Worm (Caenorhabditis elegans) whole organism, young adult: ENCODE measurements around the gene T04C9.2.

Experiments used
- atf-7 ChIP-seq: sonication (generic microtip); optimal IDR thresholded peaks from 2 replicates; lab custom pipeline; 2017; ENCODE audit warnings: mild to moderate bottlenecking, missing genetic modification characterization, missing compliant biosample characterization
- attf-5 ChIP-seq: fragments of 200-800 bp; sonication (Bioruptor generic); optimal IDR thresholded peaks from 2 replicates; lab custom pipeline; 2018; ENCODE audit warnings: mild to moderate bottlenecking, missing genetic modification characterization, missing compliant biosample characterization
- ceh-79 ChIP-seq: sonication (generic microtip); optimal IDR thresholded peaks from 2 replicates; lab custom pipeline; 2017; ENCODE audit warnings: mild to moderate bottlenecking, missing genetic modification characterization, missing compliant biosample characterization
- dox-1 ChIP-seq: fragments of 200-800 bp; sonication (Bioruptor generic); IDR thresholded peaks from 2 replicates; pipeline ENCODE4 v1.3.6; 2022; ENCODE audit warnings: missing genetic modification reagents, missing genetic modification characterization, missing compliant biosample characterization
- lin-40 ChIP-seq: sonication (generic microtip); optimal IDR thresholded peaks from 2 replicates; lab custom pipeline; 2016; ENCODE audit warnings: missing genetic modification characterization, mild to moderate bottlenecking, missing compliant biosample characterization, missing genotype, missing genetic modification reagents
- lin-54 ChIP-seq: fragments of 200-800 bp; sonication (Bioruptor generic); optimal IDR thresholded peaks from 2 replicates; lab custom pipeline; 2018; ENCODE audit warnings: mild to moderate bottlenecking, missing genetic modification characterization, missing compliant biosample characterization
- lsl-1 ChIP-seq: fragments of 200-800 bp; sonication (Bioruptor generic); optimal IDR thresholded peaks from 2 replicates; lab custom pipeline; 2018; ENCODE audit warnings: mild to moderate bottlenecking, missing genetic modification characterization, moderate library complexity, missing compliant biosample characterization
- nfya-2 ChIP-seq: fragments of 200-800 bp; sonication (Bioruptor generic); IDR thresholded peaks from 2 replicates; pipeline ENCODE4 v1.3.6; 2022; ENCODE audit warnings: missing genetic modification reagents, missing genetic modification characterization, missing compliant biosample characterization
- nfyb-1 ChIP-seq: fragments of 200-800 bp; sonication (Bioruptor generic); IDR thresholded peaks from 2 replicates; pipeline ENCODE4 v1.3.6; 2022; ENCODE audit warnings: missing genetic modification reagents, missing genetic modification characterization, missing compliant biosample characterization
- rec-8 ChIP-seq, 2 experiments: sonication (generic microtip); optimal IDR thresholded peaks; 2 replicates each; lab custom pipeline; 2016; ENCODE audit warnings: mild to moderate bottlenecking in 2 of 2, missing genetic modification characterization in 2 of 2, missing genetic modification reagents in 2 of 2, missing genotype in 2 of 2, missing biosample characterization in 1 of 2, missing compliant biosample characterization in 1 of 2, moderate library complexity in 1 of 2

T04C9.2 gene

DNA sequence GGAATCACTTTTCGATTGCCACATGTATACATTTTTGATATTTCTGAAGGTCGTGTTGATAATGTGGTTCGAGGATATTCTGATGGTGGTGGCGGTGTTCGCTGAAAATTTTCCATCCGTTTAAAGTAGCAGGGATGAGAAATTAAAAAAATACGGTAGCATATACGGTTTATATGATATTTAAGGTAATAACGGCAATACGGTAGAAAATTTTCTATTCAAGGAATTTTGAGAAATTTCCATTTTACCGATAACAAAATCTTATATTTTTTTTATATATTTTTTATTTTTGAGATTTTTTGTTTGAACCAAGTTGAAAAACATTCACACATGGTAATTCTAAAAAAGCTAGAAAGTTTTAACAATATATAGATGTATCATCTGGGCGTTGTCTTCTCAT lies 38.8 kb downstream of the T04C9.2 start, which contains the start of gene ZK328.6:
ZK328.6 (minus strand) TSS at position 101 of the 400 bp plus-strand sequence.
- no peak for TF ChIP-seq rec-8 (tag; optimal IDR thresholded peaks at IDR 0.05; lab: Kevin White, UChicago)
- TF ChIP-seq atf-7 (tag; lab: Kevin White, UChicago), result no peak
- no peak for TF ChIP-seq dox-1
- TF ChIP-seq attf-5 (GFP tag; lab: Kevin White, UChicago), result no peak
- no peak for TF ChIP-seq nfyb-1 (GFP tag; lab: Robert Waterston, UW)
- no peak for TF ChIP-seq lsl-1 (GFP tag; lab: Kevin White, UChicago)
- TF ChIP-seq lin-54 (GFP tag; lab: Kevin White, UChicago), result no peak
- no peak for TF ChIP-seq nfya-2
- TF ChIP-seq ceh-79 (tag; lab: Kevin White, UChicago), result no peak

DNA sequence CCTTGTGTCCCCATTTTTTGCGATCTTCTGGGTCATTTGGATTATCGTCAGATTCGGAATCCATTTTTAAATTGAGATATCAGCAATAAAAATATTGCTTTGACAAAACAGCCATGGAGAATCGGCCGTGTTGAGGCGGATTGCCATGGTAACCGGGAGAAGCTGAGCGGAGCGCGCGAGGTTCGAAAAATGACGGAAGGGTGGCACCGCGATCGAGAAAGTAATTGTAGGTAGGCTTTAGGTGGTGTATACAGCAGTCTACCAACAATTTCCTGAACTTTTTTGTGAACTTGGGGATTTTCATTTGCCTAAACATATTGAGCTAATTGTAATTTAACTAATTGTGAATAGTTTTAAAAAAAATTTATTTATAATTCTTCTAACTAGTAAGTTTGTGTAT lies 47.7 kb downstream of the T04C9.2 start, which contains the start of gene ift-139:
ift-139 (minus strand) TSS at position 101 of the 400 bp plus-strand sequence.
- no peak for TF ChIP-seq lin-40 (tag; lab: Kevin White, UChicago)
